Worm (Caenorhabditis elegans) whole organism, late embryonic: ENCODE measurements around the gene slcr-46.2.

Source experiments
- C08G9.2 ChIP-seq: sonication (generic microtip); optimal IDR thresholded peaks from 2 replicates; lab custom pipeline; 2016; ENCODE audit warnings: mild to moderate bottlenecking, missing genetic modification characterization, moderate library complexity, missing compliant biosample characterization
- K02D7.2 ChIP-seq: sonication (generic microtip); optimal IDR thresholded peaks from 2 replicates; lab custom pipeline; 2017; ENCODE audit warnings: mild to moderate bottlenecking, missing genetic modification characterization, missing compliant biosample characterization
- K09A11.1 ChIP-seq: sonication (generic microtip); optimal IDR thresholded peaks from 2 replicates; lab custom pipeline; 2017; ENCODE audit warnings: antibody characterized with exemption, mild to moderate bottlenecking, missing genetic modification characterization, missing compliant biosample characterization; ENCODE audit not compliant: insufficient read depth
- ama-1 ChIP-seq: fragments of 150-350 bp; optimal IDR thresholded peaks from 2 replicates; lab custom pipeline; 2014
- ceh-19 ChIP-seq: fragments of 200-800 bp; sonication (Bioruptor generic); optimal IDR thresholded peaks from 2 replicates; lab custom pipeline; 2018; ENCODE audit warnings: mild to moderate bottlenecking, missing genetic modification characterization, missing compliant biosample characterization
- ceh-22 ChIP-seq: sonication (generic microtip); optimal IDR thresholded peaks from 2 replicates; lab custom pipeline; 2017; ENCODE audit warnings: missing biosample characterization, missing genetic modification characterization
- ceh-24 ChIP-seq: sonication (generic microtip); optimal IDR thresholded peaks from 2 replicates; lab custom pipeline; 2016; ENCODE audit warnings: mild to moderate bottlenecking, missing genetic modification characterization, missing compliant biosample characterization
- ceh-30 ChIP-seq: fragments of 150-350 bp; optimal IDR thresholded peaks from 2 replicates; lab custom pipeline; 2014; ENCODE audit warnings: missing biosample characterization, missing genetic modification characterization
- ceh-31 ChIP-seq: sonication (generic microtip); optimal IDR thresholded peaks from 2 replicates; lab custom pipeline; 2016; ENCODE audit warnings: missing genetic modification characterization, missing compliant biosample characterization
- ceh-48 ChIP-seq: sonication (generic microtip); optimal IDR thresholded peaks from 2 replicates; lab custom pipeline; 2016; ENCODE audit warnings: missing genetic modification characterization, inconsistent platforms, missing compliant biosample characterization
- ceh-9 ChIP-seq: sonication (generic microtip); optimal IDR thresholded peaks from 2 replicates; lab custom pipeline; 2016; ENCODE audit warnings: mild to moderate bottlenecking, missing genetic modification characterization, inconsistent platforms, missing compliant biosample characterization
- dmd-4 ChIP-seq: sonication (generic microtip); optimal IDR thresholded peaks from 2 replicates; lab custom pipeline; 2016; ENCODE audit warnings: borderline replicate concordance, missing genetic modification characterization, missing compliant biosample characterization
- ets-4 ChIP-seq: sonication (generic microtip); optimal IDR thresholded peaks from 2 replicates; lab custom pipeline; 2016; ENCODE audit warnings: missing genetic modification characterization, missing compliant biosample characterization
- eyg-1 ChIP-seq: sonication (generic microtip); optimal IDR thresholded peaks from 2 replicates; lab custom pipeline; 2016; ENCODE audit warnings: missing genotype, missing genetic modification characterization, missing compliant biosample characterization
- fkh-10 ChIP-seq: fragments of 150-350 bp; optimal IDR thresholded peaks from 2 replicates; lab custom pipeline; 2014; ENCODE audit warnings: missing biosample characterization, missing genetic modification reagents, missing genetic modification characterization
- fkh-6 ChIP-seq: sonication (generic microtip); optimal IDR thresholded peaks from 2 replicates; lab custom pipeline; 2016; ENCODE audit warnings: missing genetic modification characterization, missing compliant biosample characterization
- gmeb-2 ChIP-seq: sonication (generic microtip); optimal IDR thresholded peaks from 2 replicates; lab custom pipeline; 2016; ENCODE audit warnings: missing genetic modification characterization, inconsistent platforms, missing compliant biosample characterization
- hlh-13 ChIP-seq: fragments of 200-800 bp; sonication (Bioruptor generic); optimal IDR thresholded peaks from 2 replicates; lab custom pipeline; 2018; ENCODE audit warnings: mild to moderate bottlenecking, missing genetic modification characterization, missing compliant biosample characterization
- hlh-15 ChIP-seq: sonication (generic microtip); optimal IDR thresholded peaks from 2 replicates; lab custom pipeline; 2016; ENCODE audit warnings: missing genetic modification characterization, missing compliant biosample characterization
- hlh-30 ChIP-seq: sonication (generic microtip); optimal IDR thresholded peaks from 2 replicates; lab custom pipeline; 2017; ENCODE audit warnings: antibody characterized with exemption, missing genetic modification characterization, missing compliant biosample characterization; ENCODE audit not compliant: insufficient read depth
- hlh-6 ChIP-seq: sonication (generic microtip); optimal IDR thresholded peaks from 2 replicates; lab custom pipeline; 2016; ENCODE audit warnings: missing genotype, missing genetic modification characterization, missing compliant biosample characterization
- lin-11 ChIP-seq: fragments of 200-800 bp; sonication (Bioruptor generic); optimal IDR thresholded peaks from 2 replicates; lab custom pipeline; 2018; ENCODE audit warnings: mild to moderate bottlenecking, missing genetic modification characterization, missing compliant biosample characterization
- madf-2 ChIP-seq: sonication (generic microtip); optimal IDR thresholded peaks from 2 replicates; lab custom pipeline; 2017; ENCODE audit warnings: missing genetic modification characterization, missing compliant biosample characterization
- nfya-1 ChIP-seq: sonication (generic microtip); optimal IDR thresholded peaks from 2 replicates; lab custom pipeline; 2017; ENCODE audit warnings: missing genetic modification characterization, mild to moderate bottlenecking, missing compliant biosample characterization, antibody characterized with exemption, moderate library complexity
- nhr-232 ChIP-seq: sonication (generic microtip); optimal IDR thresholded peaks from 2 replicates; lab custom pipeline; 2016; ENCODE audit warnings: missing genetic modification characterization, missing compliant biosample characterization
- npax-4 ChIP-seq: sonication (generic microtip); optimal IDR thresholded peaks from 2 replicates; lab custom pipeline; 2016; ENCODE audit warnings: missing genetic modification characterization, missing compliant biosample characterization
- odd-2 ChIP-seq: sonication (generic microtip); optimal IDR thresholded peaks from 2 replicates; lab custom pipeline; 2017; ENCODE audit warnings: antibody characterized with exemption, mild to moderate bottlenecking, missing genetic modification characterization, missing compliant biosample characterization
- pqm-1 ChIP-seq: sonication (generic microtip); optimal IDR thresholded peaks from 2 replicates; lab custom pipeline; 2016; ENCODE audit warnings: missing genetic modification characterization, missing compliant biosample characterization
- pros-1 ChIP-seq: fragments of 150-350 bp; optimal IDR thresholded peaks from 2 replicates; lab custom pipeline; 2014; ENCODE audit warnings: missing biosample characterization, missing genetic modification reagents, missing genetic modification characterization
- sox-2 ChIP-seq: fragments of 200-800 bp; sonication (Bioruptor generic); IDR thresholded peaks from 2 replicates; pipeline ENCODE4 v1.3.6; 2022; ENCODE audit warnings: missing genetic modification reagents, missing genetic modification characterization, missing compliant biosample characterization
- tbx-2 ChIP-seq: sonication (generic microtip); optimal IDR thresholded peaks from 2 replicates; lab custom pipeline; 2016; ENCODE audit warnings: missing genetic modification characterization, missing compliant biosample characterization
- ttx-3 ChIP-seq: sonication (generic microtip); optimal IDR thresholded peaks from 2 replicates; lab custom pipeline; 2016; ENCODE audit warnings: missing genetic modification reagents, missing genetic modification characterization, missing compliant biosample characterization

Gene slcr-46.2

ce11 chrV:19390029-19390428, at the start of gene slcr-46.2:
Gene slcr-46.2, minus strand, starts transcription at chrV:19390129.
- TF ChIP-seq eyg-1 (tag; lab: Kevin White, UChicago) = no peak
- no peak for TF ChIP-seq madf-2 (tag; lab: Kevin White, UChicago)
- no peak for TF ChIP-seq ceh-22 (tag; lab: Kevin White, UChicago)
- TF ChIP-seq odd-2 (tag; lab: Kevin White, UChicago) = no peak
- no peak for TF ChIP-seq gmeb-2 (tag; lab: Kevin White, UChicago)
- TF ChIP-seq dmd-4 (tag; lab: Kevin White, UChicago) = no peak
- TF ChIP-seq lin-11 (tag; lab: Kevin White, UChicago) = no peak

ce11 chrV:19436307-19436706, 46.4 kb upstream of the slcr-46.2 start, which contains the start of gene C25F9.14:
Gene C25F9.14, plus strand, starts transcription at chrV:19436484.
- TF ChIP-seq ceh-19 = no peak
- no peak for TF ChIP-seq dmd-4 (tag; lab: Kevin White, UChicago)
- TF ChIP-seq ama-1 (lab: Kevin White, UChicago) = no peak
- TF ChIP-seq ets-4 (tag; lab: Kevin White, UChicago) = no peak
- TF ChIP-seq, all 69 proteins: peak for 0

- TF ChIP-seq hlh-15 (no peak), ceh-24 (tag; lab: Kevin White, UChicago) (no peak), fkh-10 (GFP tag; lab: Kevin White, UChicago) (no peak), gmeb-2 (tag; lab: Kevin White, UChicago) (no peak)
Observed at ce11 chrV:19433806-19434437, 44.0 kb upstream of the slcr-46.2 start, which contains the start of gene C25F9.16. Gene C25F9.16, plus strand, starts transcription at chrV:19434387.

ce11 chrV:19432972-19433371, 43.0 kb upstream of the slcr-46.2 start, which contains the start of gene C25F9.11:
Gene C25F9.11, minus strand, starts transcription at chrV:19433072.
- TF ChIP-seq fkh-6 (tag; lab: Kevin White, UChicago) = no peak
- no peak for TF ChIP-seq ceh-9 (tag; lab: Kevin White, UChicago)
- no peak for TF ChIP-seq ceh-48 (tag; lab: Kevin White, UChicago)
- no peak for TF ChIP-seq ets-4 (tag; lab: Kevin White, UChicago)
- no peak for TF ChIP-seq pros-1 (tag; lab: Kevin White, UChicago)
- no peak for TF ChIP-seq hlh-30
- TF ChIP-seq ama-1 (lab: Kevin White, UChicago) = no peak
- TF ChIP-seq pqm-1 (tag; lab: Kevin White, UChicago) = no peak
- no peak for TF ChIP-seq eyg-1 (tag; lab: Kevin White, UChicago)
- TF ChIP-seq ceh-30 = no peak
- no peak for TF ChIP-seq fkh-10 (GFP tag; lab: Kevin White, UChicago)
- TF ChIP-seq madf-2 (tag; lab: Kevin White, UChicago) = no peak
- TF ChIP-seq K02D7.2 (tag; lab: Kevin White, UChicago) = no peak
- no peak for TF ChIP-seq nhr-232 (tag; lab: Kevin White, UChicago)
- TF ChIP-seq hlh-6 = no peak
- no peak for TF ChIP-seq ttx-3 (tag; lab: Kevin White, UChicago)
- no peak for TF ChIP-seq tbx-2 (tag; lab: Kevin White, UChicago)
- TF ChIP-seq npax-4 (tag; lab: Kevin White, UChicago) = no peak
- TF ChIP-seq ceh-19 = no peak
- TF ChIP-seq ceh-24 (tag; lab: Kevin White, UChicago) = no peak

ce11 chrV:19432030-19432429, 42.1 kb upstream of the slcr-46.2 start:
- no peak for TF ChIP-seq C08G9.2 (tag; lab: Kevin White, UChicago)
- TF ChIP-seq ceh-30 = no peak
- no peak for TF ChIP-seq sox-2
- TF ChIP-seq K09A11.1 (tag; lab: Kevin White, UChicago) = no peak
- TF ChIP-seq nfya-1 = no peak
- TF ChIP-seq ama-1 (lab: Kevin White, UChicago) = no peak
- TF ChIP-seq ceh-19 = no peak
- no peak for TF ChIP-seq hlh-13 (GFP tag; lab: Kevin White, UChicago)
- TF ChIP-seq ttx-3 (tag; lab: Kevin White, UChicago) = no peak
- no peak for TF ChIP-seq hlh-15
- TF ChIP-seq ceh-31 (tag; lab: Kevin White, UChicago) = no peak
